Fruit fly (Drosophila melanogaster): ENCODE measurements around the gene CG7102.

CG7102 gene

DNA sequence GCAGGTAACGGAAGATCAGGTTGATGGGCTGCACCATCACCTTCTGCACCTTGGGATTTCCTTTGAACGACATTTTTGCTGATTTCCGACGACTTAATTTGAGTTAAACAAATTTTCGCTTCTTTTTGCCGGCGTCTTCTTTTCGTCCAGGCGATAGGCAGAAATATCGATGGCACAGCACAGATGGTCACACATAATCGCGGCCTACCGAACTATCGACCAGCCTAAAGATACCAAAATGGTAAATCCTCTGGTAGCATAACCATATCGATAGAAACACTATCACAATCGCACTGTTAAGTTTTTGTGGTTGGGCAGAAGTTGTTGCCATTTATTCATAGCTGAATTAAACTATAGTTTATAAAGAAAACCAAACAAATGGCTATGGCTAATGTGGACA is 2.0 kb downstream of the CG7102 start, which contains the start of the genes SmE and CG34132:
TSS of gene SmE (minus strand) at position 180 of the 400 bp plus-strand sequence.
TSS of gene CG34132 (plus strand) at position 233 of the 400 bp plus-strand sequence.
- TF ChIP-seq CG10669 (GFP tag; optimal IDR thresholded peaks at IDR 0.05) (no peak), Smox (GFP tag; optimal IDR thresholded peaks at IDR 0.05) (no peak), CG7368 (GFP tag; optimal IDR thresholded peaks at IDR 0.05) (no peak), CG31627 (GFP tag; optimal IDR thresholded peaks at IDR 0.05) (no peak), vri (GFP tag; optimal IDR thresholded peaks at IDR 0.05) (no peak), CG32006 (GFP tag; optimal IDR thresholded peaks at IDR 0.05) (no peak), Gug (GFP tag; IDR thresholded peaks at IDR 0.05) (no peak), net (GFP tag; optimal IDR thresholded peaks at IDR 0.05) (no peak), topi (GFP tag; optimal IDR thresholded peaks at IDR 0.05) (no peak), CG15336 (GFP tag; IDR thresholded peaks at IDR 0.05) (no peak), spab (GFP tag; optimal IDR thresholded peaks at IDR 0.05) (no peak), eg (GFP tag; IDR thresholded peaks at IDR 0.05) (no peak), Eip93F (GFP tag; optimal IDR thresholded peaks at IDR 0.05) (no peak), Blimp-1 (GFP tag; optimal IDR thresholded peaks at IDR 0.05) (no peak), lz (GFP tag; optimal IDR thresholded peaks at IDR 0.05) (no peak), Sox102F (GFP tag; optimal IDR thresholded peaks at IDR 0.05) (no peak), svp (GFP tag) (no peak), CG11902 (GFP tag; optimal IDR thresholded peaks at IDR 0.05) (no peak), Sox15 (GFP tag; optimal IDR thresholded peaks at IDR 0.05) (no peak), fkh (GFP tag; optimal IDR thresholded peaks at IDR 0.05) (no peak)

DNA sequence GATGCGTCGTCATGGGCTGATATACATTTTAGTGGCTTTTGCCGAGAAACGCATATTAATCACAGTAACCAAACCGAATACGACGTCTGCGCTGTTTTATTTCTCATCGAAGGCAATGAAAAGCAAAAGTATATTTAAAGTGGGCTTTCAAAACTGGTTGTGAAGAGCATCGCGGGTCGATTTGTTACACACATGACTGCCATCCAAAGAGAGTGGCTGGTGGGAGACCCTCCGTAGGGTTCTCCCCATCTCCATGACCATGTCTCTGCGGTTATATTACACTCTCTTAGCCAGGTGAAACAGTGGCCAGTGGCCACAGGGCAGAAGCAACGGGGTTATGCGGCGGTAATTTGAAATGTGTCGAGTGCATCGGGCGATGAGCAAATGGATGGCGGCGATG is 6.9 kb downstream of the CG7102 start:
- TF ChIP-seq CG7368 (GFP tag; optimal IDR thresholded peaks at IDR 0.05) (no peak), dsx (GFP tag; optimal IDR thresholded peaks at IDR 0.05; ENCODE audit: poor library complexity, severe bottlenecking) (peak; percentile 40), Ets96B (tag; optimal IDR thresholded peaks at IDR 0.05) (peak; percentile 8), CG1621 (tag; optimal IDR thresholded peaks at IDR 0.05) (peak; percentile 12), Blimp-1 (GFP tag; optimal IDR thresholded peaks at IDR 0.05) (peak; percentile 96), Hr38 (GFP tag; optimal IDR thresholded peaks at IDR 0.05) (no peak), CG34406 (GFP tag; optimal IDR thresholded peaks at IDR 0.05) (no peak), eg (GFP tag; IDR thresholded peaks at IDR 0.05) (peak; percentile 53; the same call in 1 of the 3 replicates), CG10669 (GFP tag; optimal IDR thresholded peaks at IDR 0.05) (no peak), ss (GFP tag; optimal IDR thresholded peaks at IDR 0.05) (peak; percentile 40 to 60), CG6163 (GFP tag; IDR thresholded peaks at IDR 0.05) (peak; percentile 49; the same call in 2 of the 3 replicates), acj6 (GFP tag; optimal IDR thresholded peaks at IDR 0.05) (no peak), salr (GFP tag; optimal IDR thresholded peaks at IDR 0.05) (no peak), Gug (GFP tag; IDR thresholded peaks at IDR 0.05) (no peak), CG6854 (GFP tag; optimal IDR thresholded peaks at IDR 0.05) (peak; percentile 70), Sox14 (GFP tag; optimal IDR thresholded peaks at IDR 0.05) (no peak), CG9139 (GFP tag; optimal IDR thresholded peaks at IDR 0.05) (peak; percentile 61), CG6808 (GFP tag; optimal IDR thresholded peaks at IDR 0.05) (peak; percentile 32)

DNA sequence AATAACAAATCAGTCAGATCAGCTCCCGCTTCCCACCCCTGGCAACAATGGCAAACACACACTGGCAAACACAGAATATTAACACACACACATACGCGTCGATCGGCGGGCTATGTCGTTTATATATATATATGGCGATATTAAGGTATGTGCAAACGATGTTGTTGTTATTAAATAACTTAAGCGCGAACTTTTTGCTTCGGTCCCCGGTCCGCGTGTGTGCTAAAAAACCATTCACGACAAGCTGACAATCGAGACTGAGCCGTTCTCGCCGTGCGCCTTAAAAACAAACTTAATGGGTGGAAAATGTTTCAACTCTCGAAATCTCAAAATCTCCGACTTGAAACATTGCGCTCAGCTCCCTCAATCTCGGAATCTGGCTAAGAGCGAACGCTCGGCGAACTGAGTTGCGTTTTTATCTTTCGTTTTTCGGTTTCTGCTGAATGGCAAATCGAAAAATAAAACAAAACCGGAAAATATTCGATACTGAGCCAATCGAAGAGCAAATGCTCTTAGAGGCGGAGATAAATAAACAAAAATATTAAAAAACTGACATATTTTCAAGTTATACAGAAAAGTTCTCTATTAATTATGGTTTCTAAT is 7.9 kb downstream of the CG7102 start, which contains the start of gene spz3:
TSS of gene spz3 (minus strand) at position 261 of the 603 bp plus-strand sequence.
- TF ChIP-seq eg (GFP tag; IDR thresholded peaks at IDR 0.05) (peak; percentile 90), svp (GFP tag) (no peak), Ets96B (tag; optimal IDR thresholded peaks at IDR 0.05) (peak; percentile 68), CG6854 (GFP tag; optimal IDR thresholded peaks at IDR 0.05) (peak; percentile 74), CG32006 (GFP tag; optimal IDR thresholded peaks at IDR 0.05) (no peak), Lpt (GFP tag; optimal IDR thresholded peaks at IDR 0.05) (peak; percentile 23), pdm3 (GFP tag; optimal IDR thresholded peaks at IDR 0.05) (peak; percentile 53), Blimp-1 (GFP tag; optimal IDR thresholded peaks at IDR 0.05) (peak; percentile 41), salr (GFP tag; optimal IDR thresholded peaks at IDR 0.05) (peak; percentile 9 to 33), spab (GFP tag; optimal IDR thresholded peaks at IDR 0.05) (peak; percentile 63), CG9139 (GFP tag; optimal IDR thresholded peaks at IDR 0.05) (peak; percentile 82), Hr4 (GFP tag; optimal IDR thresholded peaks at IDR 0.05) (no peak), achi (GFP tag; optimal IDR thresholded peaks at IDR 0.05) (peak; percentile 13), OdsH (GFP tag; optimal IDR thresholded peaks at IDR 0.05) (peak; percentile 1), Eip93F (GFP tag; optimal IDR thresholded peaks at IDR 0.05) (peak; percentile 61), CG6792 (GFP tag; optimal IDR thresholded peaks at IDR 0.05) (peak; percentile 6), cyc (GFP tag; optimal IDR thresholded peaks at IDR 0.05) (no peak), CG31627 (GFP tag; optimal IDR thresholded peaks at IDR 0.05) (no peak), Eip75B (GFP tag; optimal IDR thresholded peaks at IDR 0.05) (peak; percentile 43), acj6 (GFP tag; optimal IDR thresholded peaks at IDR 0.05) (no peak), fd59A (GFP tag; optimal IDR thresholded peaks at IDR 0.05) (peak; percentile 22), Met (GFP tag; optimal IDR thresholded peaks at IDR 0.05) (peak; percentile 18), dsx (GFP tag; optimal IDR thresholded peaks at IDR 0.05; ENCODE audit: poor library complexity, severe bottlenecking) (peak; percentile 71), fd85E (GFP tag; optimal IDR thresholded peaks at IDR 0.05) (no peak), CG34406 (GFP tag; optimal IDR thresholded peaks at IDR 0.05) (peak; percentile 61), Smox (GFP tag; optimal IDR thresholded peaks at IDR 0.05) (no peak), Eip78C (GFP tag) (peak; percentile 70), CG6808 (GFP tag; optimal IDR thresholded peaks at IDR 0.05) (peak; percentile 83)

All from whole organism, prepupa.